Fruit fly (Drosophila melanogaster) whole organism, embryonic: ENCODE data around the gene CG13893.
A peak's percentile ranks its signal among the peaks of the same experiment; 100 is the strongest.

ENCODE experiments used
- C15 ChIP-seq: fragments of 200-800 bp; sonication (Bioruptor generic); IDR thresholded peaks from 3 replicates; pipeline ENCODE4 v1.3.6; 2022; ENCODE audit warnings: missing biosample characterization, missing genetic modification characterization
- CG10274 ChIP-seq: fragments of 200-800 bp; sonication (Bioruptor generic); optimal IDR thresholded peaks from 3 replicates; lab custom pipeline; 2017; ENCODE audit warnings: missing biosample characterization, mild to moderate bottlenecking, missing genetic modification characterization
- CG10543 ChIP-seq: fragments of 200-800 bp; sonication (Bioruptor generic); optimal IDR thresholded peaks from 3 replicates; lab custom pipeline; 2017; ENCODE audit warnings: missing biosample characterization, mild to moderate bottlenecking, missing genetic modification characterization, moderate library complexity
- CG10979 ChIP-seq: fragments of 200-800 bp; sonication (Bioruptor generic); optimal IDR thresholded peaks from 2 replicates; lab custom pipeline; 2018; ENCODE audit warnings: missing biosample characterization, mild to moderate bottlenecking, missing genetic modification characterization, moderate library complexity
- CG14710 ChIP-seq: fragments of 200-800 bp; sonication (Bioruptor generic); optimal IDR thresholded peaks from 3 replicates; lab custom pipeline; 2019; ENCODE audit warnings: missing biosample characterization, mild to moderate bottlenecking, missing genetic modification characterization, moderate library complexity
- CG30403 ChIP-seq: fragments of 200-800 bp; sonication (Bioruptor generic); optimal IDR thresholded peaks from 3 replicates; lab custom pipeline; 2016; ENCODE audit warnings: missing biosample characterization, missing genetic modification characterization
- CG31365 ChIP-seq: fragments of 200-800 bp; sonication (Bioruptor generic); optimal IDR thresholded peaks from 2 replicates; lab custom pipeline; 2018; ENCODE audit warnings: missing biosample characterization, mild to moderate bottlenecking, missing genetic modification characterization
- CG4328 ChIP-seq: fragments of 200-800 bp; sonication (Bioruptor generic); optimal IDR thresholded peaks from 3 replicates; lab custom pipeline; 2017; ENCODE audit warnings: missing biosample characterization, missing genetic modification reagents, missing genetic modification characterization
- CG6254 ChIP-seq: fragments of 200-800 bp; sonication (Bioruptor generic); optimal IDR thresholded peaks from 3 replicates; lab custom pipeline; 2017; ENCODE audit warnings: mild to moderate bottlenecking, missing biosample characterization, missing genetic modification reagents, missing genetic modification characterization
- CG8944 ChIP-seq: fragments of 200-800 bp; sonication (Bioruptor generic); optimal IDR thresholded peaks from 3 replicates; lab custom pipeline; 2016; ENCODE audit warnings: missing biosample characterization, missing genetic modification characterization
- Drgx ChIP-seq: fragments of 200-800 bp; sonication (Bioruptor generic); IDR thresholded peaks from 2 replicates; pipeline ENCODE4 v1.3.6; 2022; ENCODE audit warnings: missing biosample characterization, missing genetic modification characterization
- E2f1 ChIP-seq: fragments of 200-800 bp; sonication (Bioruptor generic); IDR thresholded peaks from 2 replicates; pipeline ENCODE4 v1.3.6; 2022; ENCODE audit warnings: missing biosample characterization, missing genetic modification characterization
- Pdp1 ChIP-seq, 2 experiments: fragments of 200-800 bp; sonication (Bioruptor generic); optimal IDR thresholded peaks; 3 replicates each; lab custom pipeline; 2016; ENCODE audit warnings: missing biosample characterization in 2 of 2, missing genetic modification characterization in 2 of 2, mild to moderate bottlenecking in 1 of 2, moderate library complexity in 1 of 2
- Sry-β ChIP-seq: fragments of 200-800 bp; sonication (Bioruptor generic); optimal IDR thresholded peaks from 2 replicates; lab custom pipeline; 2018; ENCODE audit warnings: missing biosample characterization, mild to moderate bottlenecking, missing genetic modification characterization, moderate library complexity
- ato ChIP-seq: fragments of 200-800 bp; sonication (Bioruptor generic); IDR thresholded peaks from 2 replicates; pipeline ENCODE4 v1.3.6; 2022; ENCODE audit warnings: missing biosample characterization, missing genetic modification characterization; ENCODE audit not compliant: partially characterized antibody
- bsh ChIP-seq, 2 experiments: fragments of 200-800 bp; sonication (Bioruptor generic); optimal IDR thresholded peaks; 2 replicates each; lab custom pipeline; 2017 to 2018; ENCODE audit warnings: mild to moderate bottlenecking in 2 of 2, missing biosample characterization in 2 of 2, missing genetic modification characterization in 2 of 2, moderate library complexity in 1 of 2
- corto ChIP-seq: fragments of 200-800 bp; sonication (Bioruptor generic); optimal IDR thresholded peaks from 2 replicates; lab custom pipeline; 2016; ENCODE audit warnings: missing biosample characterization, mild to moderate bottlenecking, missing genetic modification characterization, moderate library complexity
- dimm ChIP-seq: fragments of 200-800 bp; sonication (Bioruptor generic); IDR thresholded peaks from 2 replicates; pipeline ENCODE4 v1.3.6; 2022; ENCODE audit warnings: missing biosample characterization, missing genetic modification characterization
- gt ChIP-seq: fragments of 200-800 bp; sonication (Bioruptor generic); IDR thresholded peaks from 2 replicates; pipeline ENCODE4 v1.3.6; 2022; ENCODE audit warnings: missing biosample characterization, missing genetic modification characterization
- h ChIP-seq: fragments of >200 bp; optimal IDR thresholded peaks from 2 replicates; lab custom pipeline; 2017
- lbe ChIP-seq: fragments of 200-800 bp; sonication (Bioruptor generic); optimal IDR thresholded peaks from 2 replicates; lab custom pipeline; 2016; ENCODE audit warnings: missing biosample characterization, mild to moderate bottlenecking, missing genetic modification characterization
- lov ChIP-seq, 2 experiments: fragments of 200-800 bp in 1 of 2; fragments of >200 bp in 1 of 2; sonication (Bioruptor generic) in 1 of 2; IDR thresholded peaks in 1 of 2; optimal IDR thresholded peaks in 1 of 2; 2 replicates in 1 of 2; 3 replicates in 1 of 2; pipeline versions ENCODE4 v1.3.6 to Lab custom; 2017 to 2022; ENCODE audit warnings: missing biosample characterization in 1 of 2, missing genetic modification characterization in 1 of 2
- nom ChIP-seq: fragments of 200-800 bp; sonication (Bioruptor generic); optimal IDR thresholded peaks from 2 replicates; lab custom pipeline; 2017; ENCODE audit warnings: missing biosample characterization, missing genetic modification characterization, mild to moderate bottlenecking, moderate library complexity, missing genetic modification reagents
- prd ChIP-seq, 3 experiments: fragments of >200 bp in 2 of 3; fragments of 200-800 bp in 1 of 3; sonication (Bioruptor generic) in 1 of 3; optimal IDR thresholded peaks in 2 of 3; IDR thresholded peaks in 1 of 3; 2 replicates in 2 of 3; 3 replicates in 1 of 3; pipeline versions ENCODE4 v1.3.6 to Lab custom; 2017 to 2022; ENCODE audit warnings: missing biosample characterization in 1 of 3, missing genetic modification characterization in 1 of 3
- sd ChIP-seq: fragments of 200-800 bp; sonication (Bioruptor generic); optimal IDR thresholded peaks from 3 replicates; lab custom pipeline; 2018; ENCODE audit warnings: missing biosample characterization, mild to moderate bottlenecking, missing genetic modification characterization, moderate library complexity
- slbo ChIP-seq: fragments of 200-800 bp; sonication (Bioruptor generic); IDR thresholded peaks from 2 replicates; pipeline ENCODE4 v1.3.6; 2022; ENCODE audit warnings: missing biosample characterization, missing genetic modification characterization
- slp2 ChIP-seq: fragments of 200-800 bp; sonication (Bioruptor generic); optimal IDR thresholded peaks from 2 replicates; lab custom pipeline; 2016; ENCODE audit warnings: missing biosample characterization, missing genetic modification characterization
- tap ChIP-seq: fragments of 200-800 bp; optimal IDR thresholded peaks from 3 replicates; lab custom pipeline; 2019; ENCODE audit warnings: missing biosample characterization, mild to moderate bottlenecking, missing genetic modification characterization, moderate library complexity
- tio ChIP-seq: fragments of 200-800 bp; sonication (Bioruptor generic); optimal IDR thresholded peaks from 2 replicates; lab custom pipeline; 2017; ENCODE audit warnings: missing biosample characterization, missing genetic modification characterization, inconsistent platforms
- toy ChIP-seq: fragments of 200-800 bp; sonication (Bioruptor generic); IDR thresholded peaks from 2 replicates; pipeline ENCODE4 v1.3.6; 2022; ENCODE audit warnings: missing biosample characterization, missing genetic modification characterization

The CG13893 gene

dm6 chr3L:621097-621967 lies 17.5 kb upstream of the CG13893 start (continued):
- TF ChIP-seq CG31365 (tag; lab: Kevin White, UChicago) (peak; percentile 19), CG10274 (GFP tag; lab: Kevin White, UChicago) (peak; percentile 8), CG30403 (peak; percentile 82), ato (GFP tag; lab: Robert Waterston, UW) (no peak), CG6254 (GFP tag; lab: Kevin White, UChicago) (peak; percentile 79), slbo (GFP tag; lab: Robert Waterston, UW) (no peak), bsh (GFP tag; optimal IDR thresholded peaks at IDR 0.05; lab: Kevin White, UChicago) (peak; percentile 90 to 92), CG14710 (tag; lab: Kevin White, UChicago) (peak; percentile 94), CG8944 (GFP tag; lab: Kevin White, UChicago) (peak; percentile 63), toy (GFP tag; lab: Robert Waterston, UW) (no peak), CG10979 (tag; lab: Kevin White, UChicago) (peak; percentile 95), CG10543 (GFP tag; lab: Kevin White, UChicago) (no peak), C15 (GFP tag; lab: Robert Waterston, UW) (no peak), E2f1 (GFP tag; lab: Robert Waterston, UW) (peak; percentile 50; the same call in 1 of the 2 replicates), Sry-β (no peak), slp2 (GFP tag; lab: Kevin White, UChicago) (peak; percentile 67), sd (tag; lab: Kevin White, UChicago) (no peak), gt (peak; percentile 80), h (lab: Kevin White, UChicago) (no peak), CG4328 (GFP tag; lab: Kevin White, UChicago) (peak; percentile 26), tio (GFP tag; lab: Kevin White, UChicago) (peak; percentile 78)

dm6 chr3L:619427-620308 lies 15.9 kb upstream of the CG13893 start:
- no peak for TF ChIP-seq tap (tag; lab: Kevin White, UChicago)
- peak in 1 of 2 experiments; percentile 31 for TF ChIP-seq Pdp1 (GFP tag; optimal IDR thresholded peaks at IDR 0.05; lab: Kevin White, UChicago)
- peak; percentile 43 for TF ChIP-seq nom
- TF ChIP-seq dimm, result no peak
- peak; percentile 27; the same call in 1 of the 2 replicates for TF ChIP-seq Drgx (GFP tag; lab: Robert Waterston, UW)
- TF ChIP-seq lov (optimal IDR thresholded peaks at IDR 0.05; lab: Kevin White, UChicago), result no peak
- 0 out of 3 replicates have a peak, but pooled peaks have one; percentile 4 for TF ChIP-seq lov (GFP tag; IDR thresholded peaks at IDR 0.05; lab: Robert Waterston, UW)
- peak in 1 of 2 experiments; percentile 81 for TF ChIP-seq bsh (GFP tag; optimal IDR thresholded peaks at IDR 0.05; lab: Kevin White, UChicago)
- peak; percentile 43 for TF ChIP-seq lbe (GFP tag; lab: Kevin White, UChicago)
- TF ChIP-seq prd (optimal IDR thresholded peaks at IDR 0.05; lab: Kevin White, UChicago), result no peak
- TF ChIP-seq prd (GFP tag; IDR thresholded peaks at IDR 0.05; lab: Robert Waterston, UW), result 0 out of 3 replicates have a peak, but pooled peaks have one; percentile 9
- TF ChIP-seq corto (GFP tag; lab: Kevin White, UChicago), result peak; percentile 37
